Worm (Caenorhabditis elegans): ENCODE measurements around the gene srbc-41.

DNA sequence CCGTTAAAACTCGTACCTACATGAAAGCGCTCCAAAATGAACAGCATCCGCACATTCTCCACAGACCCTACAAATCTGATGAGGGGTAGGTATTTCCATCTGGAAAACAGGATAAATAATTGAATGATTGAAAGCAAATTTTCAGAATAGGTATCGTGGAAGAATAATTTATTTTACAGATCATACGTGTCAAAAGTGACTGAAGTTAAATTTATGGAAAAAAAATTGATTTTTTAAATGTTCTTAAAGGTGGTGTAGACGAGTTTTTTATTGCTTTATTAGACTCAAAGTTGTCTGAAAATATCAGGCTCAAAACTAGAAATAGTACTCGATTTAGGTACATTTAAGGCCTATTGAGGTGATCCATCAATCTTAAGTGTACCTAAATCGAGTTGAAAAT lies 12.1 kb upstream of the srbc-41 start, which contains the start of gene nhr-237:
- TF ChIP-seq ama-1 (optimal IDR thresholded peaks at IDR 0.05) (no peak), pax-1 (tag; optimal IDR thresholded peaks at IDR 0.05) (no peak), fkh-10 (GFP tag; optimal IDR thresholded peaks at IDR 0.05) (no peak)
